Worm (Caenorhabditis elegans): Measurements from ENCODE around the gene C17C3.15.

C17C3.15 gene

ce11 chrII:5594210-5594764 lies 23.8 kb downstream of the C17C3.15 start, which contains the start of gene ttc-4 (continued):
- TF ChIP-seq C38D4.7 (GFP tag; optimal IDR thresholded peaks at IDR 0.05) (no peak), ceh-14 (tag; optimal IDR thresholded peaks at IDR 0.05) (peak; percentile 52), ceh-31 (tag; optimal IDR thresholded peaks at IDR 0.05) (peak; percentile 90), odd-2 (tag; optimal IDR thresholded peaks at IDR 0.05) (no peak)

DNA sequence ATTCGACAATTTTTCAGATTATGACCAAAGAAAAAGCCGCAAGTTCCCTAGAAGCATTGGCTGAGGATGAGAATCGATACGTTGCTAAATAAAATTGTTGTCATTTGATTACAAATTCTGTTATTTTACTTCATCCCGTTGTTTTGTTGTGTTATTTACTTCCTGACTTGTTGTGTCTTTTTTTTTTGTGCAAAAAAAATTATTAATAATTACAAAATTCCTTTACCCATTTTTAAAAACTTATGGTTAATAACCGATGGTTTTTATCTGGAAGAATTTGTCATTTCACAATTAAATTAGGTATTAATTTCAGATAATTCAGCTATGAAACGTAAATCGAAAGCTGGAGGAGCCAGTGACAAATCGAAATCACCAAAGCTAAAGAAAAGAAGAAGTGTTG lies 25.8 kb downstream of the C17C3.15 start, which contains the start of gene C17G10.1:
Gene C17G10.1, plus strand, starts transcription at position 301 of the 400 bp plus-strand sequence.
- TF ChIP-seq unc-55 (GFP tag; optimal IDR thresholded peaks at IDR 0.05) = no peak
- no peak for TF ChIP-seq sox-2 (GFP tag; IDR thresholded peaks at IDR 0.05)
- no peak for TF ChIP-seq ceh-6 (GFP tag; optimal IDR thresholded peaks at IDR 0.05)
- TF ChIP-seq F13H6.1 (tag; optimal IDR thresholded peaks at IDR 0.05) = no peak
- no peak for TF ChIP-seq pax-1 (tag; optimal IDR thresholded peaks at IDR 0.05)
- no peak for TF ChIP-seq odd-2 (tag; optimal IDR thresholded peaks at IDR 0.05)
- TF ChIP-seq nhr-232 (tag; optimal IDR thresholded peaks at IDR 0.05) = no peak

ce11 chrII:5599326-5600044 lies 29.0 kb downstream of the C17C3.15 start, which contains the start of gene C17G10.10:
C17G10.10 (minus strand) TSS chrII:5599376.
- TF ChIP-seq elt-2 (tag; optimal IDR thresholded peaks at IDR 0.05) (peak; percentile 70), nfya-1 (tag; optimal IDR thresholded peaks at IDR 0.05) (no peak), ets-4 (tag; optimal IDR thresholded peaks at IDR 0.05) (no peak), dve-1 (tag; optimal IDR thresholded peaks at IDR 0.05) (peak; percentile 35), pqm-1 (tag; optimal IDR thresholded peaks at IDR 0.05) (no peak), ceh-9 (tag; optimal IDR thresholded peaks at IDR 0.05) (no peak), ceh-6 (GFP tag; optimal IDR thresholded peaks at IDR 0.05) (no peak), syd-9 (tag; optimal IDR thresholded peaks at IDR 0.05) (no peak), ama-1 (optimal IDR thresholded peaks at IDR 0.05) (peak; percentile 17)

DNA sequence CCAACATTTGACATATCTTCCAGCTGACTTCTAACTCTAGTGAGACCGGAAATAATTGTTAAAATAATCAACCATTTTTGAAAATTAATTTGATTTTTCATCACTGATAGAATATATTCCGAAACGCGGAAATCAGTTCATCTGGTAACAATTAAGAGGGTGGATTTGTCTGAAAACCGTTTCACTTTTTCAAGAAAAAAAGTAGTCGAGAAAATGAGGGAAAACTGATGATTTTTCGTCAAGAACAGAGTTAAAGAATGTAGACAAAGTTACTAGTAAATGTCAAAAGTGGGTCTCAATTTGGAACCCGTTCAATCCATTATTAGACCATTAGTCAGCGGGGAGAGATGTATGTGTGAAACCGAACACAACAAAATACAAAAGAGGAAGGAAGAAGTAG lies 32.7 kb downstream of the C17C3.15 start, which contains the start of gene C17G10.6:
Gene C17G10.6, minus strand, starts transcription at position 101 of the 400 bp plus-strand sequence.
- TF ChIP-seq T23F11.4 (GFP tag; optimal IDR thresholded peaks at IDR 0.05) = no peak
- TF ChIP-seq npax-4 (tag; optimal IDR thresholded peaks at IDR 0.05) = no peak
- TF ChIP-seq pat-9 (tag; optimal IDR thresholded peaks at IDR 0.05) = no peak
- TF ChIP-seq ceh-22 (tag; optimal IDR thresholded peaks at IDR 0.05) = no peak
- TF ChIP-seq hlh-30 (tag; optimal IDR thresholded peaks at IDR 0.05; ENCODE audit: insufficient read depth) = no peak
- no peak for TF ChIP-seq nhr-11 (tag; optimal IDR thresholded peaks at IDR 0.05)
- TF ChIP-seq sdc-2 (tag; optimal IDR thresholded peaks at IDR 0.05) = no peak
- TF ChIP-seq ttx-3 (tag; optimal IDR thresholded peaks at IDR 0.05) = no peak
- TF ChIP-seq rnt-1 (tag; optimal IDR thresholded peaks at IDR 0.05) = no peak
- no peak for TF ChIP-seq pqm-1 (tag; optimal IDR thresholded peaks at IDR 0.05)
- no peak for TF ChIP-seq mec-3 (tag; optimal IDR thresholded peaks at IDR 0.05; ENCODE audit: borderline replicate concordance)
- TF ChIP-seq ceh-31 (tag; optimal IDR thresholded peaks at IDR 0.05) = no peak
- TF ChIP-seq ztf-16 (tag; optimal IDR thresholded peaks at IDR 0.05) = no peak
- TF ChIP-seq syd-9 (tag; optimal IDR thresholded peaks at IDR 0.05) = no peak

ce11 chrII:5604441-5604840 lies 34.0 kb downstream of the C17C3.15 start:
- no peak for TF ChIP-seq eyg-1 (tag; optimal IDR thresholded peaks at IDR 0.05)
- no peak for TF ChIP-seq che-1 (tag; optimal IDR thresholded peaks at IDR 0.05)
- TF ChIP-seq rnt-1 (tag; optimal IDR thresholded peaks at IDR 0.05) = no peak
- TF ChIP-seq nfya-1 (tag; optimal IDR thresholded peaks at IDR 0.05) = no peak
- TF ChIP-seq pat-9 (tag; optimal IDR thresholded peaks at IDR 0.05) = no peak
- no peak for TF ChIP-seq ceh-45 (GFP tag; IDR thresholded peaks at IDR 0.05)

All from whole organism, late embryonic.